Worm (Caenorhabditis elegans): ENCODE data around the gene T08D10.4.

T08D10.4 gene

ce11 chrX:11953229-11953628, at the start of gene T08D10.4:
Gene T08D10.4 (minus strand): TSS chrX:11953329.
- no peak for TF ChIP-seq ceh-13 (GFP tag; optimal IDR thresholded peaks at IDR 0.05)
- TF ChIP-seq B0310.2 (tag; optimal IDR thresholded peaks at IDR 0.05) = no peak
- TF ChIP-seq hnd-1 (tag; optimal IDR thresholded peaks at IDR 0.05) = no peak
- no peak for TF ChIP-seq ama-1 (optimal IDR thresholded peaks at IDR 0.05)
- TF ChIP-seq F13C5.2 (tag; optimal IDR thresholded peaks at IDR 0.05) = no peak
- TF ChIP-seq hmbx-1 (tag; optimal IDR thresholded peaks at IDR 0.05) = no peak
- TF ChIP-seq flt-1 (GFP tag; IDR thresholded peaks at IDR 0.05) = no peak
- TF ChIP-seq tbx-11 (GFP tag; IDR thresholded peaks at IDR 0.05) = no peak
- no peak for TF ChIP-seq ets-7 (tag; optimal IDR thresholded peaks at IDR 0.05)
- TF ChIP-seq scrt-1 (GFP tag; IDR thresholded peaks at IDR 0.05) = no peak
- TF ChIP-seq ceh-36 (tag; optimal IDR thresholded peaks at IDR 0.05) = no peak
- no peak for TF ChIP-seq hmg-4 (GFP tag; optimal IDR thresholded peaks at IDR 0.05)
- TF ChIP-seq sea-1 (GFP tag; conservative IDR thresholded peaks at IDR 0.05) = no peak

- TF ChIP-seq flt-1 (GFP tag; IDR thresholded peaks at IDR 0.05) = no peak
- no peak for TF ChIP-seq hmbx-1 (tag; optimal IDR thresholded peaks at IDR 0.05)
Measured at ce11 chrX:12001600-12001999, 48.5 kb upstream of the T08D10.4 start.

- TF ChIP-seq hmg-4 (GFP tag; optimal IDR thresholded peaks at IDR 0.05) (no peak), F13C5.2 (tag; optimal IDR thresholded peaks at IDR 0.05) (no peak), pes-1 (GFP tag; IDR thresholded peaks at IDR 0.05) (no peak), tra-4 (tag; optimal IDR thresholded peaks at IDR 0.05) (no peak)
Measured at ce11 chrX:11999573-11999972, 46.4 kb upstream of the T08D10.4 start.

- TF ChIP-seq sea-1 (GFP tag; conservative IDR thresholded peaks at IDR 0.05) (no peak), tra-4 (tag; optimal IDR thresholded peaks at IDR 0.05) (no peak), ets-7 (tag; optimal IDR thresholded peaks at IDR 0.05) (no peak), scrt-1 (GFP tag; IDR thresholded peaks at IDR 0.05) (no peak), F13C5.2 (tag; optimal IDR thresholded peaks at IDR 0.05) (no peak), ceh-13 (GFP tag; optimal IDR thresholded peaks at IDR 0.05) (no peak), tbx-37 (GFP tag; conservative IDR thresholded peaks at IDR 0.05) (no peak), aly-1 (tag; optimal IDR thresholded peaks at IDR 0.05) (no peak), flt-1 (GFP tag; IDR thresholded peaks at IDR 0.05) (no peak), tbx-11 (GFP tag; IDR thresholded peaks at IDR 0.05) (no peak), hmbx-1 (tag; optimal IDR thresholded peaks at IDR 0.05) (no peak), ceh-36 (tag; optimal IDR thresholded peaks at IDR 0.05) (no peak), pes-1 (GFP tag; IDR thresholded peaks at IDR 0.05) (no peak), ama-1 (optimal IDR thresholded peaks at IDR 0.05) (no peak), B0310.2 (tag; optimal IDR thresholded peaks at IDR 0.05) (no peak), hmg-4 (GFP tag; optimal IDR thresholded peaks at IDR 0.05) (no peak), hnd-1 (tag; optimal IDR thresholded peaks at IDR 0.05) (no peak)
Measured at ce11 chrX:11996606-11997005, 43.5 kb upstream of the T08D10.4 start.

- TF ChIP-seq aly-1 (tag; optimal IDR thresholded peaks at IDR 0.05) (no peak), B0310.2 (tag; optimal IDR thresholded peaks at IDR 0.05) (no peak), hmbx-1 (tag; optimal IDR thresholded peaks at IDR 0.05) (no peak), tbx-37 (GFP tag; conservative IDR thresholded peaks at IDR 0.05) (no peak), hnd-1 (tag; optimal IDR thresholded peaks at IDR 0.05) (no peak), ceh-36 (tag; optimal IDR thresholded peaks at IDR 0.05) (no peak), sea-1 (GFP tag; conservative IDR thresholded peaks at IDR 0.05) (no peak), ama-1 (optimal IDR thresholded peaks at IDR 0.05) (no peak), tra-4 (tag; optimal IDR thresholded peaks at IDR 0.05) (no peak), ets-7 (tag; optimal IDR thresholded peaks at IDR 0.05) (no peak)
Measured at ce11 chrX:11994484-11994883, 41.4 kb upstream of the T08D10.4 start, which contains the start of gene C49F5.7. Gene C49F5.7 (plus strand): TSS chrX:11994784.

- no peak for TF ChIP-seq tbx-37 (GFP tag; conservative IDR thresholded peaks at IDR 0.05)
- TF ChIP-seq aly-1 (tag; optimal IDR thresholded peaks at IDR 0.05) = no peak
- TF ChIP-seq B0310.2 (tag; optimal IDR thresholded peaks at IDR 0.05) = no peak
- no peak for TF ChIP-seq flt-1 (GFP tag; IDR thresholded peaks at IDR 0.05)
- TF ChIP-seq hmbx-1 (tag; optimal IDR thresholded peaks at IDR 0.05) = no peak
Measured at ce11 chrX:11993327-11993726, 40.2 kb upstream of the T08D10.4 start.

ce11 chrX:11992778-11993177, 39.6 kb upstream of the T08D10.4 start:
- TF ChIP-seq hmg-4 (GFP tag; optimal IDR thresholded peaks at IDR 0.05) (no peak), hnd-1 (tag; optimal IDR thresholded peaks at IDR 0.05) (no peak)

- TF ChIP-seq B0310.2 (tag; optimal IDR thresholded peaks at IDR 0.05) = no peak
- no peak for TF ChIP-seq ceh-13 (GFP tag; optimal IDR thresholded peaks at IDR 0.05)
- TF ChIP-seq tbx-11 (GFP tag; IDR thresholded peaks at IDR 0.05) = no peak
- TF ChIP-seq tbx-37 (GFP tag; conservative IDR thresholded peaks at IDR 0.05) = no peak
- TF ChIP-seq hnd-1 (tag; optimal IDR thresholded peaks at IDR 0.05) = no peak
- no peak for TF ChIP-seq scrt-1 (GFP tag; IDR thresholded peaks at IDR 0.05)
Measured at ce11 chrX:11992246-11992645, 39.1 kb upstream of the T08D10.4 start.

ce11 chrX:11987900-11988364, 34.8 kb upstream of the T08D10.4 start, which contains the start of gene C49F5.6:
Gene C49F5.6 (plus strand): TSS chrX:11988314.
- TF ChIP-seq hnd-1 (tag; optimal IDR thresholded peaks at IDR 0.05) = no peak
- TF ChIP-seq tra-4 (tag; optimal IDR thresholded peaks at IDR 0.05) = no peak
- TF ChIP-seq tbx-11 (GFP tag; IDR thresholded peaks at IDR 0.05) = no peak
- TF ChIP-seq ceh-13 (GFP tag; optimal IDR thresholded peaks at IDR 0.05) = no peak
- TF ChIP-seq F13C5.2 (tag; optimal IDR thresholded peaks at IDR 0.05) = no peak
- TF ChIP-seq ceh-36 (tag; optimal IDR thresholded peaks at IDR 0.05) = no peak
- no peak for TF ChIP-seq sea-1 (GFP tag; conservative IDR thresholded peaks at IDR 0.05)
- no peak for TF ChIP-seq ets-7 (tag; optimal IDR thresholded peaks at IDR 0.05)
